Worm (Caenorhabditis elegans) whole organism, L1 larva: ENCODE measurements around the gene sec-5.
A peak's percentile ranks its signal among the peaks of the same experiment; 100 is the strongest.

ENCODE experiments used
- C04F5.9 ChIP-seq: sonication (generic microtip); optimal IDR thresholded peaks from 2 replicates; lab custom pipeline; 2016; ENCODE audit warnings: missing genetic modification characterization, missing compliant biosample characterization
- C16A3.4 ChIP-seq: fragments of 150-350 bp; optimal IDR thresholded peaks from 2 replicates; lab custom pipeline; 2014; ENCODE audit warnings: missing biosample characterization, missing genetic modification characterization
- F16B12.6 ChIP-seq: fragments of 150-350 bp; optimal IDR thresholded peaks from 2 replicates; lab custom pipeline; 2014; ENCODE audit warnings: missing biosample characterization, missing genetic modification characterization
- aha-1 ChIP-seq: fragments of 150-350 bp; optimal IDR thresholded peaks from 2 replicates; lab custom pipeline; 2014; ENCODE audit warnings: missing biosample characterization, missing genetic modification characterization
- blmp-1 ChIP-seq: fragments of 150-350 bp; optimal IDR thresholded peaks from 2 replicates; lab custom pipeline; 2014; ENCODE audit warnings: missing biosample characterization, missing genetic modification characterization
- ceh-63 ChIP-seq: fragments of 200-800 bp; sonication (Bioruptor generic); optimal IDR thresholded peaks from 2 replicates; lab custom pipeline; 2018; ENCODE audit warnings: mild to moderate bottlenecking, missing genetic modification characterization, missing compliant biosample characterization
- ceh-8 ChIP-seq: fragments of 200-800 bp; sonication (Bioruptor generic); optimal IDR thresholded peaks from 2 replicates; lab custom pipeline; 2018; ENCODE audit warnings: mild to moderate bottlenecking, missing genetic modification characterization, moderate library complexity, missing compliant biosample characterization
- ceh-82 ChIP-seq, 3 experiments: fragments of 150-350 bp in 1 of 3; sonication (generic microtip) in 2 of 3; optimal IDR thresholded peaks; 2 replicates each; lab custom pipeline; 2014 to 2017; ENCODE audit warnings: missing biosample characterization in 3 of 3, missing genetic modification characterization in 3 of 3
- ces-1 ChIP-seq: fragments of 150-350 bp; optimal IDR thresholded peaks from 2 replicates; lab custom pipeline; 2014; ENCODE audit warnings: missing biosample characterization, missing genetic modification reagents, missing genetic modification characterization
- efl-1 ChIP-seq, 4 experiments: fragments of 150-350 bp; optimal IDR thresholded peaks in 3 of 4; peaks in 1 of 4; 1 replicate in 1 of 4; 2 replicates in 3 of 4; lab custom pipeline; 2014; ENCODE audit warnings: missing biosample characterization in 2 of 4, missing genetic modification characterization in 2 of 4, missing genetic modification reagents in 2 of 4
- egl-13 ChIP-seq: sonication (generic microtip); optimal IDR thresholded peaks from 2 replicates; lab custom pipeline; 2016; ENCODE audit warnings: missing genotype, missing genetic modification reagents, missing genetic modification characterization, missing compliant biosample characterization
- elt-2 ChIP-seq: sonication (generic microtip); optimal IDR thresholded peaks from 2 replicates; lab custom pipeline; 2016; ENCODE audit warnings: missing genetic modification characterization, mild to moderate bottlenecking, inconsistent platforms, missing compliant biosample characterization, missing genetic modification reagents
- ets-5 ChIP-seq: fragments of 200-800 bp; sonication (Bioruptor generic); IDR thresholded peaks from 2 replicates; pipeline ENCODE4 v1.3.6; 2022; ENCODE audit warnings: missing genetic modification characterization, missing compliant biosample characterization
- grh-1 ChIP-seq: fragments of 200-800 bp; sonication (Bioruptor generic); IDR thresholded peaks from 2 replicates; pipeline ENCODE4 v1.3.6; 2022; ENCODE audit warnings: missing genetic modification reagents, missing genetic modification characterization, missing compliant biosample characterization
- hpl-2 ChIP-seq: fragments of 150-350 bp; optimal IDR thresholded peaks from 2 replicates; lab custom pipeline; 2014; ENCODE audit warnings: missing biosample characterization, missing genetic modification reagents, missing genetic modification characterization
- jun-1 ChIP-seq: fragments of 150-350 bp; optimal IDR thresholded peaks from 2 replicates; lab custom pipeline; 2014; ENCODE audit warnings: missing biosample characterization, missing genetic modification reagents, missing genetic modification characterization
- lin-13 ChIP-seq: fragments of 150-350 bp; optimal IDR thresholded peaks from 2 replicates; lab custom pipeline; 2014; ENCODE audit warnings: missing biosample characterization, missing genetic modification reagents, missing genetic modification characterization
- lin-15B ChIP-seq: fragments of 150-350 bp; sonication (generic microtip); optimal IDR thresholded peaks from 3 replicates; lab custom pipeline; 2014; ENCODE audit warnings: missing biosample characterization, missing genetic modification characterization
- lir-3 ChIP-seq: sonication (generic microtip); optimal IDR thresholded peaks from 2 replicates; lab custom pipeline; 2016; ENCODE audit warnings: mild to moderate bottlenecking, missing genetic modification characterization, moderate library complexity, missing compliant biosample characterization; ENCODE audit not compliant: poor library complexity
- nhr-237 ChIP-seq: fragments of 150-350 bp; optimal IDR thresholded peaks from 2 replicates; lab custom pipeline; 2014; ENCODE audit warnings: missing biosample characterization, missing genetic modification characterization
- nhr-77 ChIP-seq: fragments of 150-350 bp; optimal IDR thresholded peaks from 2 replicates; lab custom pipeline; 2014; ENCODE audit warnings: missing biosample characterization, missing genetic modification characterization
- nhr-84 ChIP-seq: sonication (generic microtip); optimal IDR thresholded peaks from 2 replicates; lab custom pipeline; 2017; ENCODE audit warnings: missing biosample characterization, missing genetic modification characterization
- pax-3 ChIP-seq: fragments of 200-800 bp; sonication (Bioruptor generic); optimal IDR thresholded peaks from 2 replicates; lab custom pipeline; 2018; ENCODE audit warnings: mild to moderate bottlenecking, missing genetic modification characterization, moderate library complexity, missing compliant biosample characterization
- rnt-1 ChIP-seq: sonication (generic microtip); optimal IDR thresholded peaks from 2 replicates; lab custom pipeline; 2016; ENCODE audit warnings: mild to moderate bottlenecking, missing genetic modification characterization, moderate library complexity, missing compliant biosample characterization
- snu-23 ChIP-seq: sonication (generic microtip); optimal IDR thresholded peaks from 2 replicates; lab custom pipeline; 2016; ENCODE audit warnings: missing genetic modification characterization, missing compliant biosample characterization
- swsn-7 ChIP-seq: sonication (generic microtip); optimal IDR thresholded peaks from 2 replicates; lab custom pipeline; 2016; ENCODE audit warnings: missing genetic modification characterization, missing compliant biosample characterization
- unc-130 ChIP-seq: fragments of 150-350 bp; optimal IDR thresholded peaks from 2 replicates; lab custom pipeline; 2017; ENCODE audit warnings: missing biosample characterization, missing genetic modification characterization, inconsistent platforms
- unc-30 ChIP-seq: sonication (generic microtip); optimal IDR thresholded peaks from 2 replicates; lab custom pipeline; 2017; ENCODE audit warnings: missing biosample characterization, missing genetic modification characterization
- unc-62 ChIP-seq: fragments of 150-350 bp; optimal IDR thresholded peaks from 2 replicates; lab custom pipeline; 2014; ENCODE audit warnings: missing biosample characterization, missing genetic modification reagents, missing genetic modification characterization
- unc-98 ChIP-seq: fragments of 200-800 bp; sonication (Bioruptor generic); IDR thresholded peaks from 2 replicates; pipeline ENCODE4 v1.3.6; 2022; ENCODE audit warnings: missing genetic modification characterization, missing compliant biosample characterization
- vab-15 ChIP-seq: sonication (generic microtip); optimal IDR thresholded peaks from 2 replicates; lab custom pipeline; 2017; ENCODE audit warnings: missing genotype, mild to moderate bottlenecking, missing genetic modification characterization, missing compliant biosample characterization
- ztf-4 ChIP-seq: fragments of 150-350 bp; optimal IDR thresholded peaks from 2 replicates; lab custom pipeline; 2014; ENCODE audit warnings: missing biosample characterization, missing genetic modification characterization

The sec-5 gene

ce11 chrII:9185915-9186314 is 9.0 kb upstream of the sec-5 start:
- no peak for TF ChIP-seq snu-23 (GFP tag; lab: Kevin White, UChicago)
- TF ChIP-seq ces-1 (GFP tag; lab: Kevin White, UChicago): no peak
- TF ChIP-seq grh-1 (GFP tag; lab: Robert Waterston, UW): no peak
- no peak for TF ChIP-seq nhr-237
- no peak for TF ChIP-seq vab-15 (tag; lab: Kevin White, UChicago)
- TF ChIP-seq unc-62 (GFP tag; lab: Kevin White, UChicago): no peak
- no peak for TF ChIP-seq unc-30
- TF ChIP-seq, all 84 proteins: peak for 0

- TF ChIP-seq elt-2 (tag; lab: Kevin White, UChicago) (peak; percentile 2), lin-15B (tag; lab: Kevin White, UChicago) (no peak)
- TF ChIP-seq, all 84 proteins: peak for 1
Measured at ce11 chrII:9181155-9181554, 4.2 kb upstream of the sec-5 start.

ce11 chrII:9178811-9179210 is 1.9 kb upstream of the sec-5 start:
- no peak for TF ChIP-seq efl-1 (optimal IDR thresholded peaks at IDR 0.05; lab: Kevin White, UChicago)
- TF ChIP-seq efl-1 (GFP tag; optimal IDR thresholded peaks at IDR 0.05 in 1 of 2; lab: Kevin White, UChicago): no peak
- no peak for TF ChIP-seq nhr-237
- no peak for TF ChIP-seq nhr-84
- TF ChIP-seq unc-130: no peak
- TF ChIP-seq blmp-1 (tag; lab: Kevin White, UChicago): no peak
- TF ChIP-seq lin-13 (GFP tag; lab: Kevin White, UChicago): no peak
- TF ChIP-seq C16A3.4 (tag; lab: Kevin White, UChicago): no peak
- no peak for TF ChIP-seq rnt-1 (tag; lab: Kevin White, UChicago)
- TF ChIP-seq F16B12.6 (tag; lab: Kevin White, UChicago): no peak
- no peak for TF ChIP-seq ceh-82 (tag; optimal IDR thresholded peaks at IDR 0.05; lab: Kevin White, UChicago)
- TF ChIP-seq lir-3 (tag; lab: Kevin White, UChicago): no peak
- no peak for TF ChIP-seq ceh-63 (GFP tag; lab: Kevin White, UChicago)
- TF ChIP-seq nhr-77 (tag; lab: Kevin White, UChicago): no peak
- no peak for TF ChIP-seq snu-23 (GFP tag; lab: Kevin White, UChicago)
- no peak for TF ChIP-seq aha-1 (tag; lab: Kevin White, UChicago)
- no peak for TF ChIP-seq swsn-7 (tag; lab: Kevin White, UChicago)

ce11 chrII:9176523-9176922 is 429 bp downstream of the sec-5 start:
- TF ChIP-seq C16A3.4 (tag; lab: Kevin White, UChicago) (no peak), snu-23 (GFP tag; lab: Kevin White, UChicago) (no peak), jun-1 (tag; lab: Kevin White, UChicago) (no peak), efl-1 (optimal IDR thresholded peaks at IDR 0.05; lab: Kevin White, UChicago) (no peak), efl-1 (GFP tag; optimal IDR thresholded peaks at IDR 0.05 in 1 of 2; lab: Kevin White, UChicago) (peak in 1 of 2 experiments; percentile 68), ets-5 (GFP tag; lab: Robert Waterston, UW) (no peak)

- no peak for TF ChIP-seq hpl-2 (GFP tag; lab: Kevin White, UChicago)
- TF ChIP-seq pax-3: no peak
- no peak for TF ChIP-seq blmp-1 (tag; lab: Kevin White, UChicago)
- TF ChIP-seq unc-98 (GFP tag; lab: Robert Waterston, UW): no peak
- TF ChIP-seq ceh-8: no peak
- no peak for TF ChIP-seq C04F5.9 (tag; lab: Kevin White, UChicago)
- no peak for TF ChIP-seq egl-13
- TF ChIP-seq efl-1 (optimal IDR thresholded peaks at IDR 0.05; lab: Kevin White, UChicago): no peak
- no peak for TF ChIP-seq efl-1 (GFP tag; optimal IDR thresholded peaks at IDR 0.05 in 1 of 2; lab: Kevin White, UChicago)
- TF ChIP-seq ztf-4 (tag; lab: Kevin White, UChicago): no peak
- TF ChIP-seq aha-1 (tag; lab: Kevin White, UChicago): no peak
- TF ChIP-seq ets-5 (GFP tag; lab: Robert Waterston, UW): no peak
- no peak for TF ChIP-seq snu-23 (GFP tag; lab: Kevin White, UChicago)
Measured at ce11 chrII:9173471-9173870, 3.5 kb downstream of the sec-5 start.
